Fruit fly (Drosophila melanogaster) whole organism, embryonic: ENCODE results near the gene CG43402.

ENCODE experiments used
- Awh ChIP-seq: fragments of 200-800 bp; sonication (Bioruptor generic); IDR thresholded peaks from 2 replicates; pipeline ENCODE4, ENCODE4 v1.3.6; 2022; ENCODE audit warnings: missing biosample characterization, missing genetic modification characterization
- CG10565 ChIP-seq: fragments of 200-800 bp; sonication (Bioruptor generic); optimal IDR thresholded peaks from 3 replicates; lab custom pipeline; 2016; ENCODE audit warnings: missing biosample characterization, mild to moderate bottlenecking, missing genetic modification characterization
- CG11723 ChIP-seq: fragments of 200-800 bp; sonication (Bioruptor generic); optimal IDR thresholded peaks from 2 replicates; lab custom pipeline; 2017; ENCODE audit warnings: missing biosample characterization, mild to moderate bottlenecking, missing genetic modification characterization
- CG12391 ChIP-seq: fragments of 200-800 bp; sonication (Bioruptor generic); optimal IDR thresholded peaks from 3 replicates; lab custom pipeline; 2018; ENCODE audit warnings: missing biosample characterization, mild to moderate bottlenecking, missing genetic modification characterization, moderate library complexity
- CG13624 ChIP-seq: fragments of 200-800 bp; sonication (Bioruptor generic); optimal IDR thresholded peaks from 2 replicates; lab custom pipeline; 2016; ENCODE audit warnings: missing biosample characterization, missing genetic modification characterization
- CG14710 ChIP-seq: fragments of 200-800 bp; sonication (Bioruptor generic); optimal IDR thresholded peaks from 3 replicates; lab custom pipeline; 2019; ENCODE audit warnings: missing biosample characterization, mild to moderate bottlenecking, missing genetic modification characterization, moderate library complexity
- CG15601 ChIP-seq: fragments of 200-800 bp; sonication (Bioruptor generic); optimal IDR thresholded peaks from 3 replicates; lab custom pipeline; 2019; ENCODE audit warnings: missing biosample characterization, mild to moderate bottlenecking, missing genetic modification characterization, moderate library complexity
- CG18599 ChIP-seq: fragments of 200-800 bp; sonication (Bioruptor generic); optimal IDR thresholded peaks from 3 replicates; lab custom pipeline; 2017; ENCODE audit warnings: missing biosample characterization, missing genetic modification characterization, mild to moderate bottlenecking, moderate library complexity, missing genetic modification reagents
- CG2116 ChIP-seq: fragments of 200-800 bp; sonication (Bioruptor generic); optimal IDR thresholded peaks from 3 replicates; lab custom pipeline; 2018; ENCODE audit warnings: missing biosample characterization, mild to moderate bottlenecking, missing genetic modification characterization
- CG2129 ChIP-seq: fragments of 200-800 bp; sonication (Bioruptor generic); IDR thresholded peaks from 2 replicates; pipeline ENCODE4 v1.3.6; 2022; ENCODE audit warnings: missing biosample characterization, missing genetic modification characterization; ENCODE audit not compliant: partially characterized antibody
- CG3163 ChIP-seq: fragments of 200-800 bp; sonication (Bioruptor generic); optimal IDR thresholded peaks from 3 replicates; lab custom pipeline; 2016; ENCODE audit warnings: missing biosample characterization, missing genetic modification characterization
- CG32772 ChIP-seq: fragments of 200-800 bp; sonication (Bioruptor generic); IDR thresholded peaks from 2 replicates; pipeline ENCODE4 v1.3.6; 2022; ENCODE audit warnings: missing biosample characterization, missing genetic modification characterization
- CG3838 ChIP-seq: fragments of 200-800 bp; sonication (Bioruptor generic); optimal IDR thresholded peaks from 3 replicates; lab custom pipeline; 2016; ENCODE audit warnings: missing biosample characterization, missing genetic modification characterization
- CG7271 ChIP-seq: fragments of 200-800 bp; sonication (Bioruptor generic); optimal IDR thresholded peaks from 2 replicates; lab custom pipeline; 2018; ENCODE audit warnings: missing biosample characterization, mild to moderate bottlenecking, missing genetic modification characterization, moderate library complexity
- CG8089 ChIP-seq: fragments of 200-800 bp; sonication (Bioruptor generic); optimal IDR thresholded peaks from 3 replicates; lab custom pipeline; 2016; ENCODE audit warnings: missing biosample characterization, missing genetic modification characterization
- CG8944 ChIP-seq: fragments of 200-800 bp; sonication (Bioruptor generic); optimal IDR thresholded peaks from 3 replicates; lab custom pipeline; 2016; ENCODE audit warnings: missing biosample characterization, missing genetic modification characterization
- CrebB ChIP-seq: fragments of 200-800 bp; sonication (Bioruptor generic); optimal IDR thresholded peaks from 3 replicates; lab custom pipeline; 2018; ENCODE audit warnings: missing biosample characterization, mild to moderate bottlenecking, missing genetic modification characterization
- Deaf1 ChIP-seq: fragments of 200-800 bp; optimal IDR thresholded peaks from 3 replicates; lab custom pipeline; 2019; ENCODE audit warnings: missing biosample characterization, mild to moderate bottlenecking, missing genetic modification characterization, moderate library complexity
- Ets65A ChIP-seq: fragments of 200-800 bp; sonication (Bioruptor generic); peaks from one replicate; lab custom pipeline; 2016; ENCODE audit warnings: missing biosample characterization, missing genetic modification characterization
- Mes4 ChIP-seq: fragments of 200-800 bp; sonication (Bioruptor generic); optimal IDR thresholded peaks from 2 replicates; lab custom pipeline; 2016; ENCODE audit warnings: missing biosample characterization, missing genetic modification characterization
- Mrtf ChIP-seq: fragments of 200-800 bp; sonication (Bioruptor generic); IDR thresholded peaks from 3 replicates; pipeline ENCODE4 v1.3.6; 2022; ENCODE audit warnings: missing biosample characterization, missing genetic modification characterization
- Nf-YC ChIP-seq: fragments of 200-800 bp; optimal IDR thresholded peaks from 3 replicates; lab custom pipeline; 2019; ENCODE audit warnings: missing biosample characterization, mild to moderate bottlenecking, missing genetic modification characterization, moderate library complexity
- Sin3A ChIP-seq: fragments of >200 bp; optimal IDR thresholded peaks from 2 replicates; lab custom pipeline; 2018
- bbx ChIP-seq: fragments of 200-800 bp; sonication (Bioruptor generic); IDR thresholded peaks from 2 replicates; pipeline ENCODE4 v1.3.6; 2022; ENCODE audit warnings: missing biosample characterization, missing genetic modification characterization; ENCODE audit not compliant: partially characterized antibody
- cas ChIP-seq: fragments of 200-800 bp; sonication (Bioruptor generic); IDR thresholded peaks from 2 replicates; pipeline ENCODE4 v1.3.6; 2022; ENCODE audit warnings: missing biosample characterization, missing genetic modification characterization
- cato ChIP-seq: fragments of 200-800 bp; sonication (Bioruptor generic); optimal IDR thresholded peaks from 2 replicates; lab custom pipeline; 2016; ENCODE audit warnings: missing biosample characterization, missing genetic modification characterization, borderline replicate concordance
- dpn ChIP-seq, 2 experiments: fragments of 200-800 bp; sonication (Bioruptor generic); optimal IDR thresholded peaks; 3 replicates each; lab custom pipeline; 2016; ENCODE audit warnings: missing biosample characterization in 2 of 2, missing genetic modification characterization in 2 of 2
- grau ChIP-seq: fragments of 200-800 bp; optimal IDR thresholded peaks from 3 replicates; lab custom pipeline; 2019; ENCODE audit warnings: missing biosample characterization, mild to moderate bottlenecking, missing genetic modification characterization, moderate library complexity
- gsb-n ChIP-seq: fragments of 200-800 bp; sonication (Bioruptor generic); optimal IDR thresholded peaks from 3 replicates; lab custom pipeline; 2018; ENCODE audit warnings: missing biosample characterization, mild to moderate bottlenecking, missing genetic modification characterization
- hb ChIP-seq: fragments of 200-800 bp; sonication (Bioruptor generic); IDR thresholded peaks from 3 replicates; pipeline ENCODE4 v1.3.6; 2022; ENCODE audit warnings: missing biosample characterization, missing genetic modification characterization; ENCODE audit not compliant: partially characterized antibody
- ind ChIP-seq: fragments of 200-800 bp; sonication (Bioruptor generic); optimal IDR thresholded peaks from 3 replicates; lab custom pipeline; 2016; ENCODE audit warnings: missing biosample characterization, missing genetic modification characterization
- insv ChIP-seq, 2 experiments: fragments of 200-800 bp; sonication (Bioruptor generic); optimal IDR thresholded peaks; 3 replicates each; lab custom pipeline; 2016 to 2018; ENCODE audit warnings: missing biosample characterization in 2 of 2, missing genetic modification characterization in 2 of 2
- lmd ChIP-seq: fragments of 200-800 bp; sonication (Bioruptor generic); IDR thresholded peaks from 2 replicates; pipeline ENCODE4 v1.3.6; 2022; ENCODE audit warnings: missing biosample characterization, missing genetic modification characterization
- mirr ChIP-seq: fragments of 200-800 bp; sonication (Bioruptor generic); optimal IDR thresholded peaks from 3 replicates; lab custom pipeline; 2018; ENCODE audit warnings: missing biosample characterization, mild to moderate bottlenecking, missing genetic modification characterization
- onecut ChIP-seq: fragments of 200-800 bp; sonication (Bioruptor generic); IDR thresholded peaks from 2 replicates; pipeline ENCODE4 v1.3.6; 2022; ENCODE audit warnings: missing biosample characterization, missing genetic modification characterization
- peb ChIP-seq: fragments of 200-800 bp; sonication (Bioruptor generic); IDR thresholded peaks from 2 replicates; pipeline ENCODE4 v1.3.6; 2022; ENCODE audit warnings: missing biosample characterization, missing genetic modification characterization
- pita ChIP-seq: fragments of 200-800 bp; sonication (Bioruptor generic); optimal IDR thresholded peaks from 2 replicates; lab custom pipeline; 2017; ENCODE audit warnings: missing biosample characterization, mild to moderate bottlenecking, missing genetic modification characterization
- pros ChIP-seq: fragments of 200-800 bp; sonication (Bioruptor generic); optimal IDR thresholded peaks from 3 replicates; lab custom pipeline; 2019; ENCODE audit warnings: missing biosample characterization, mild to moderate bottlenecking, missing genetic modification characterization, moderate library complexity
- psq ChIP-seq: fragments of 200-800 bp; sonication (Bioruptor generic); optimal IDR thresholded peaks from 2 replicates; lab custom pipeline; 2017; ENCODE audit warnings: missing biosample characterization, missing genetic modification characterization
- sens ChIP-seq: fragments of 200-800 bp; sonication (Bioruptor generic); peaks from one replicate; lab custom pipeline; 2016; ENCODE audit warnings: missing biosample characterization, missing genetic modification characterization
- sens-2 ChIP-seq: fragments of 200-800 bp; sonication (Bioruptor generic); IDR thresholded peaks from 2 replicates; pipeline ENCODE4 v1.3.6; 2022; ENCODE audit warnings: missing biosample characterization, missing genetic modification characterization
- seq ChIP-seq: fragments of 200-800 bp; sonication (Bioruptor generic); IDR thresholded peaks from 2 replicates; pipeline ENCODE4 v1.3.6; 2022; ENCODE audit warnings: missing biosample characterization, missing genetic modification characterization
- sqz ChIP-seq: fragments of 200-800 bp; sonication (Bioruptor generic); optimal IDR thresholded peaks from 3 replicates; lab custom pipeline; 2018; ENCODE audit warnings: missing biosample characterization, mild to moderate bottlenecking, missing genetic modification characterization
- sug ChIP-seq: fragments of 200-800 bp; optimal IDR thresholded peaks from 2 replicates; lab custom pipeline; 2019; ENCODE audit warnings: missing biosample characterization, mild to moderate bottlenecking, missing genetic modification characterization, moderate library complexity
- ttk ChIP-seq: fragments of 200-800 bp; sonication (Bioruptor generic); IDR thresholded peaks from 2 replicates; pipeline ENCODE4 v2.1.2; 2022; ENCODE audit warnings: missing biosample characterization, missing genetic modification characterization
- tup ChIP-seq: fragments of 200-800 bp; sonication (Bioruptor generic); optimal IDR thresholded peaks from 2 replicates; lab custom pipeline; 2016; ENCODE audit warnings: missing biosample characterization, mild to moderate bottlenecking, missing genetic modification characterization, moderate library complexity
- vfl ChIP-seq: fragments of 200-800 bp; sonication (Bioruptor generic); optimal IDR thresholded peaks from 2 replicates; lab custom pipeline; 2016; ENCODE audit warnings: missing biosample characterization, missing genetic modification characterization
- vvl ChIP-seq: fragments of 200-800 bp; sonication (Bioruptor generic); IDR thresholded peaks from 2 replicates; pipeline ENCODE4 v1.3.6; 2022; ENCODE audit warnings: missing biosample characterization, missing genetic modification characterization
- zfh2 ChIP-seq: fragments of 200-800 bp; sonication (Bioruptor generic); optimal IDR thresholded peaks from 2 replicates; lab custom pipeline; 2016; ENCODE audit warnings: missing biosample characterization, missing genetic modification characterization

CG43402 gene

DNA sequence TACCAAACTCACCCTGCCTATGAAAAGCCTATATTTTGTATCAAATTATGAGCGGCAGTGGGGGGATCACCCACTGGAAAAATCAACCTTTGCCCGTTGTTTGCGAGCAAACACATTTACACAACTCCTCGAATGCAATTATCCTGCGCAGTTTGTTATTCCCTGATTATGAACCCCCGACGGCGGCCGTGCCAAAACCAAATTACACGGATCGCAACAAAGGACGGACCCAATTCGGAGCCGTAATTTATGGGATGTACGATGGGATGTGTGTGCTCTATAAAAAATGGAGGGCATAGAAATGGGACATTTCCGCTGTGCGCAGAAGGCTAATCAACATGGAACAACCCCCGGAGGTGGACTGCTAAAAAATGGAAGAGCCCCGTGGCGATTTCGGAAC is 6.9 kb upstream of the CG43402 start (continued):
- peak; percentile 68 for TF ChIP-seq sqz (GFP tag; lab: Kevin White, UChicago)
- no peak for TF ChIP-seq CG10565
- peak; percentile 57 for TF ChIP-seq pros (GFP tag; lab: Kevin White, UChicago)
- no peak for TF ChIP-seq tup
- TF ChIP-seq CG8944, result no peak
- TF ChIP-seq psq (GFP tag; lab: Kevin White, UChicago), result no peak
- no peak for TF ChIP-seq mirr (GFP tag; lab: Kevin White, UChicago)
- TF ChIP-seq CG2129 (GFP tag; lab: Robert Waterston, UW), result no peak
- TF ChIP-seq CG11723 (GFP tag; lab: Kevin White, UChicago), result no peak
- no peak for TF ChIP-seq CG13624 (GFP tag; lab: Kevin White, UChicago)
- peak; percentile 17 for TF ChIP-seq Ets65A (GFP tag; lab: Kevin White, UChicago)
- TF ChIP-seq CG15601 (tag; lab: Kevin White, UChicago), result no peak
- peak; percentile 65 for TF ChIP-seq sens (GFP tag; lab: Kevin White, UChicago)
- no peak for TF ChIP-seq onecut (GFP tag; lab: Robert Waterston, UW)
- peak; percentile 68 for TF ChIP-seq gsb-n (tag; lab: Kevin White, UChicago)
- TF ChIP-seq, all 482 proteins: peak for 5

DNA sequence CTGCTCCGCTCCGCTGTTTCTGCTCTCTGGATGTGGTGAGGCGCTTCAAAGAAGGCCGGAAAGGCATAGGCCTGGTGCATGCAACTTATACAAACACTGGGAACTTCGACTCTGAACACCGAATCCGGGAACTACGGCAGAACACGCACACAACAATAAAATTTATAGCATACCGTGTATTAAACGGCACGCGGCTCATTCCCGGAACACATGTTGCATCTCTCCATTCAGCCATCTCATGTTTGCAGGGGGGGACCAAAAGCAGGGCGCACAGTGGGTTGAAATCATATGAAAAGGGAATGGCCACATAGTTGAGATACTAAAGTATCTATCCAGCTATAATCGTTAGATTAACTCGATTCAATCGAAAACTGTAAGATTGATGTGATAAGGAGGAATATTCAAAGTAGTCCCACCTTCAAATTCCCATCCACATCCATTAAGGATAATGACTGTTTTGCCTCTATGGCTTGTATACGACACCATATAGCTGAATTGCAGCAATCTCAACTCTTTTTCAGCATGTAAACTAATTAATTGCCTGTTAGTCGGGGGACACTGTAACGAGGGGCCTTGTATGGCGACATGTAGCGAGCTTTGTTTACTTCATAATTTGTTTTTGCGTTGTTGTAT is 2.5 kb upstream of the CG43402 start:
- no peak for TF ChIP-seq hb (GFP tag; lab: Robert Waterston, UW)
- TF ChIP-seq cato (GFP tag; lab: Kevin White, UChicago), result peak; percentile 56
- TF ChIP-seq ind (GFP tag; lab: Kevin White, UChicago), result peak; percentile 67
- TF ChIP-seq vfl (GFP tag; lab: Kevin White, UChicago), result no peak
- no peak for TF ChIP-seq CG3838
- TF ChIP-seq CG18599 (GFP tag; lab: Kevin White, UChicago), result peak; percentile 49
- TF ChIP-seq bbx, result no peak
- TF ChIP-seq sens-2 (GFP tag; lab: Robert Waterston, UW), result peak; percentile 48
- peak; percentile 57 for TF ChIP-seq gsb-n (tag; lab: Kevin White, UChicago)
- TF ChIP-seq CG2116 (GFP tag; lab: Kevin White, UChicago), result peak; percentile 17
- no peak for TF ChIP-seq pita
- TF ChIP-seq lmd (GFP tag; lab: Robert Waterston, UW), result no peak; the same call in 1 of the 2 replicates
- TF ChIP-seq dpn (GFP tag; optimal IDR thresholded peaks at IDR 0.05; lab: Kevin White, UChicago), result peak; percentile 34 to 69
- TF ChIP-seq Mes4 (GFP tag; lab: Kevin White, UChicago), result peak; percentile 72
- peak; percentile 72 for TF ChIP-seq CG12391 (tag; lab: Kevin White, UChicago)
- TF ChIP-seq sug (tag; lab: Kevin White, UChicago), result no peak
- no peak for TF ChIP-seq CG7271 (tag; lab: Kevin White, UChicago)
- TF ChIP-seq CG14710, result peak; percentile 71
- TF ChIP-seq CG32772, result peak; percentile 48; the same call in 1 of the 2 replicates
- TF ChIP-seq vvl (GFP tag; lab: Robert Waterston, UW), result peak; percentile 67
- peak; percentile 34; the same call in 1 of the 2 replicates for TF ChIP-seq seq (GFP tag; lab: Robert Waterston, UW)
- peak; percentile 54 for TF ChIP-seq Awh (GFP tag; lab: Robert Waterston, UW)
- TF ChIP-seq CG8089 (GFP tag; lab: Kevin White, UChicago), result peak; percentile 76
- TF ChIP-seq Ets65A (GFP tag; lab: Kevin White, UChicago), result peak; percentile 93
- peak; percentile 34 for TF ChIP-seq CrebB (tag; lab: Kevin White, UChicago)
- TF ChIP-seq Deaf1, result peak; percentile 21
- peak; percentile 17 for TF ChIP-seq CG3163 (GFP tag; lab: Kevin White, UChicago)
- no peak for TF ChIP-seq cas
- no peak for TF ChIP-seq Sin3A (lab: Kevin White, UChicago)
- 0 out of 2 replicates have a peak, but pooled peaks have one; percentile 10 for TF ChIP-seq peb
- no peak for TF ChIP-seq Mrtf (GFP tag; lab: Robert Waterston, UW)
- TF ChIP-seq zfh2, result no peak
- TF ChIP-seq ttk (GFP tag; lab: Robert Waterston, UW), result peak; percentile 47
- TF ChIP-seq onecut (GFP tag; lab: Robert Waterston, UW), result peak; percentile 38; the same call in 1 of the 2 replicates
- no peak for TF ChIP-seq insv (GFP tag; optimal IDR thresholded peaks at IDR 0.05; lab: Kevin White, UChicago)
- TF ChIP-seq Nf-YC (tag; lab: Kevin White, UChicago), result peak; percentile 4
- peak; percentile 67 for TF ChIP-seq grau (tag; lab: Kevin White, UChicago)
